Worm (Caenorhabditis elegans) whole organism, L4 larva: ENCODE measurements around the gene F10C2.3.
A peak's percentile ranks its signal among the peaks of the same experiment; 100 is the strongest.

Experiments used
- F26F4.8 ChIP-seq: fragments of 200-800 bp; sonication (Bioruptor generic); conservative IDR thresholded peaks from 2 replicates; pipeline ENCODE4 v1.3.6; 2022; ENCODE audit warnings: missing genetic modification characterization, missing compliant biosample characterization
- F44E2.7 ChIP-seq: fragments of 200-800 bp; sonication (Bioruptor generic); IDR thresholded peaks from 2 replicates; pipeline ENCODE4 v2.1.2; 2022; ENCODE audit warnings: missing genetic modification characterization, missing compliant biosample characterization
- T26A8.4 ChIP-seq: fragments of 200-800 bp; sonication (Bioruptor generic); IDR thresholded peaks from 2 replicates; pipeline ENCODE4 v1.3.6; 2022; ENCODE audit warnings: missing genetic modification characterization, missing compliant biosample characterization
- Y105C5A.15 ChIP-seq: fragments of 200-800 bp; sonication (Bioruptor generic); IDR thresholded peaks from 2 replicates; pipeline ENCODE4 v1.3.6; 2022; ENCODE audit warnings: missing genetic modification characterization, missing compliant biosample characterization
- Y5F2A.4 ChIP-seq: fragments of 200-800 bp; sonication (Bioruptor generic); optimal IDR thresholded peaks from 2 replicates; lab custom pipeline; 2018; ENCODE audit warnings: mild to moderate bottlenecking, missing genetic modification characterization, missing compliant biosample characterization
- ZK546.5 ChIP-seq, 2 experiments: sonication (generic microtip); optimal IDR thresholded peaks; 2 replicates each; lab custom pipeline; 2017; ENCODE audit warnings: missing biosample characterization in 2 of 2, missing genetic modification characterization in 2 of 2
- aha-1 ChIP-seq: fragments of 150-350 bp; peaks from one replicate; lab custom pipeline; 2014; ENCODE audit warnings: missing biosample characterization, missing genetic modification characterization
- attf-4 ChIP-seq: sonication (generic microtip); optimal IDR thresholded peaks from 3 replicates; lab custom pipeline; 2017; ENCODE audit warnings: missing biosample characterization, missing genetic modification characterization
- ceh-28 ChIP-seq: fragments of 150-350 bp; optimal IDR thresholded peaks from 2 replicates; lab custom pipeline; 2014; ENCODE audit warnings: missing biosample characterization, missing genetic modification reagents, missing genetic modification characterization
- ces-1 ChIP-seq: fragments of 150-350 bp; sonication (generic microtip); optimal IDR thresholded peaks from 4 replicates; lab custom pipeline; 2014; ENCODE audit warnings: missing biosample characterization, missing genetic modification reagents, missing genetic modification characterization
- daf-8 ChIP-seq: fragments of 200-800 bp; sonication (Bioruptor generic); IDR thresholded peaks from 2 replicates; pipeline ENCODE4 v1.3.6; 2022; ENCODE audit warnings: missing genetic modification characterization, missing compliant biosample characterization
- dmd-8 ChIP-seq: fragments of 200-800 bp; sonication (Bioruptor generic); IDR thresholded peaks from 2 replicates; pipeline ENCODE4 v1.3.6; 2022; ENCODE audit warnings: missing genetic modification characterization, missing compliant biosample characterization
- dmd-9 ChIP-seq: fragments of 200-800 bp; sonication (Bioruptor generic); IDR thresholded peaks from 2 replicates; pipeline ENCODE4 v1.3.6; 2022; ENCODE audit warnings: missing genetic modification reagents, missing genetic modification characterization, missing compliant biosample characterization
- dpl-1 ChIP-seq: fragments of 150-350 bp; optimal IDR thresholded peaks from 2 replicates; lab custom pipeline; 2014; ENCODE audit warnings: missing biosample characterization, missing genetic modification reagents, missing genetic modification characterization
- dve-1 ChIP-seq: sonication (generic microtip); optimal IDR thresholded peaks from 2 replicates; lab custom pipeline; 2017; ENCODE audit warnings: antibody characterized with exemption, mild to moderate bottlenecking, missing genetic modification characterization, missing compliant biosample characterization; ENCODE audit not compliant: insufficient read depth
- egl-27 ChIP-seq: sonication (generic microtip); optimal IDR thresholded peaks from 3 replicates; lab custom pipeline; 2017; ENCODE audit warnings: missing biosample characterization, missing genetic modification reagents, missing genetic modification characterization
- fos-1 ChIP-seq: fragments of 150-350 bp; optimal IDR thresholded peaks from 2 replicates; lab custom pipeline; 2014; ENCODE audit warnings: missing biosample characterization, missing genetic modification characterization
- gei-8 ChIP-seq: fragments of 200-800 bp; sonication (Bioruptor generic); optimal IDR thresholded peaks from 2 replicates; lab custom pipeline; 2018; ENCODE audit warnings: mild to moderate bottlenecking, missing genetic modification characterization, missing compliant biosample characterization
- hlh-11 ChIP-seq: fragments of 200-800 bp; sonication (Bioruptor generic); optimal IDR thresholded peaks from 2 replicates; lab custom pipeline; 2018; ENCODE audit warnings: mild to moderate bottlenecking, missing genetic modification characterization, missing compliant biosample characterization
- jun-1 ChIP-seq: fragments of 150-350 bp; optimal IDR thresholded peaks from 2 replicates; lab custom pipeline; 2014; ENCODE audit warnings: missing biosample characterization, missing genetic modification reagents, missing genetic modification characterization
- lin-13 ChIP-seq: fragments of 150-350 bp; optimal IDR thresholded peaks from 2 replicates; lab custom pipeline; 2014; ENCODE audit warnings: missing biosample characterization, missing genetic modification reagents, missing genetic modification characterization
- madf-9 ChIP-seq: fragments of 200-800 bp; sonication (Bioruptor generic); conservative IDR thresholded peaks from 2 replicates; pipeline ENCODE4 v1.3.6; 2022; ENCODE audit warnings: missing genetic modification reagents, missing genetic modification characterization, missing compliant biosample characterization
- mdl-1 ChIP-seq, 2 experiments: fragments of 150-350 bp in 1 of 2; sonication (generic microtip) in 1 of 2; optimal IDR thresholded peaks; 2 replicates each; lab custom pipeline; 2014 to 2017; ENCODE audit warnings: missing biosample characterization in 2 of 2, missing genetic modification characterization in 2 of 2
- mes-2 ChIP-seq: sonication (generic microtip); optimal IDR thresholded peaks from 2 replicates; lab custom pipeline; 2016; ENCODE audit warnings: missing genotype, mild to moderate bottlenecking, missing genetic modification characterization, missing compliant biosample characterization; ENCODE audit not compliant: poor library complexity, severe bottlenecking
- nhr-10 ChIP-seq: fragments of 150-350 bp; optimal IDR thresholded peaks from 2 replicates; lab custom pipeline; 2014; ENCODE audit warnings: missing biosample characterization, missing genetic modification characterization
- nhr-28 ChIP-seq: fragments of 150-350 bp; optimal IDR thresholded peaks from 2 replicates; lab custom pipeline; 2014; ENCODE audit warnings: missing biosample characterization, missing genetic modification characterization
- nhr-41 ChIP-seq: fragments of 200-800 bp; sonication (Bioruptor generic); IDR thresholded peaks from 2 replicates; pipeline ENCODE4 v1.3.6; 2022; ENCODE audit warnings: missing genetic modification reagents, missing genetic modification characterization, missing compliant biosample characterization
- nhr-42 ChIP-seq: fragments of 200-800 bp; sonication (Bioruptor generic); IDR thresholded peaks from 2 replicates; pipeline ENCODE4 v1.3.6; 2022; ENCODE audit warnings: missing genetic modification characterization, missing compliant biosample characterization
- nhr-48 ChIP-seq: sonication (generic microtip); optimal IDR thresholded peaks from 2 replicates; lab custom pipeline; 2016; ENCODE audit warnings: mild to moderate bottlenecking, missing genetic modification characterization, missing compliant biosample characterization
- nhr-77 ChIP-seq: fragments of 150-350 bp; optimal IDR thresholded peaks from 2 replicates; lab custom pipeline; 2014; ENCODE audit warnings: missing biosample characterization, missing genetic modification characterization
- php-3 ChIP-seq: fragments of 200-800 bp; sonication (Bioruptor generic); IDR thresholded peaks from 2 replicates; pipeline ENCODE4 v1.3.6; 2022; ENCODE audit warnings: missing genetic modification reagents, missing genetic modification characterization, missing compliant biosample characterization
- pqm-1 ChIP-seq: sonication (generic microtip); optimal IDR thresholded peaks from 2 replicates; lab custom pipeline; 2017; ENCODE audit warnings: missing biosample characterization, missing genetic modification characterization
- skn-1 ChIP-seq: fragments of 150-350 bp; optimal IDR thresholded peaks from 2 replicates; lab custom pipeline; 2014; ENCODE audit warnings: missing biosample characterization, missing genetic modification characterization
- snpc-1.2 ChIP-seq: fragments of 200-800 bp; sonication (Bioruptor generic); IDR thresholded peaks from 2 replicates; pipeline ENCODE4 v1.3.6; 2022; ENCODE audit warnings: missing genetic modification reagents, missing genetic modification characterization, missing compliant biosample characterization
- spr-1 ChIP-seq: sonication (generic microtip); optimal IDR thresholded peaks from 2 replicates; lab custom pipeline; 2016; ENCODE audit warnings: mild to moderate bottlenecking, missing genetic modification characterization, missing compliant biosample characterization
- unc-130 ChIP-seq: sonication (generic microtip); optimal IDR thresholded peaks from 2 replicates; lab custom pipeline; 2016; ENCODE audit warnings: missing genetic modification reagents, missing genetic modification characterization, missing compliant biosample characterization
- unc-62 ChIP-seq, 3 experiments: fragments of 150-350 bp in 1 of 3; sonication (generic microtip); optimal IDR thresholded peaks in 2 of 3; peaks in 1 of 3; 1 replicate in 1 of 3; 2 replicates in 2 of 3; lab custom pipeline; 2014 to 2017; ENCODE audit warnings: missing biosample characterization in 3 of 3, missing genetic modification characterization in 3 of 3, missing genetic modification reagents in 3 of 3, missing genotype in 1 of 3
- vab-7 ChIP-seq: fragments of 200-800 bp; sonication (Bioruptor generic); IDR thresholded peaks from 2 replicates; pipeline ENCODE4 v1.3.6; 2022; ENCODE audit warnings: missing genetic modification reagents, missing genetic modification characterization, missing compliant biosample characterization
- zag-1 ChIP-seq: fragments of 150-350 bp; optimal IDR thresholded peaks from 2 replicates; lab custom pipeline; 2014; ENCODE audit warnings: missing biosample characterization, missing genetic modification characterization
- zfp-2 ChIP-seq: sonication (generic microtip); optimal IDR thresholded peaks from 2 replicates; lab custom pipeline; 2016; ENCODE audit warnings: mild to moderate bottlenecking, missing genetic modification characterization, missing compliant biosample characterization
- zip-11 ChIP-seq: fragments of 200-800 bp; sonication (Bioruptor generic); IDR thresholded peaks from 2 replicates; pipeline ENCODE4 v1.3.6; 2022; ENCODE audit warnings: missing genetic modification characterization, missing compliant biosample characterization
- ztf-7 ChIP-seq: fragments of 150-350 bp; optimal IDR thresholded peaks from 2 replicates; lab custom pipeline; 2014; ENCODE audit warnings: missing biosample characterization, missing genetic modification characterization

Gene F10C2.3

ce11 chrV:11993706-11994345 lies 26.3 kb upstream of the F10C2.3 start, which contains the start of the genes cyl-1 and C52E4.7 (continued):
- TF ChIP-seq dve-1 (tag; lab: Kevin White, UChicago) (peak; percentile 39), snpc-1.2 (GFP tag; lab: Robert Waterston, UW) (no peak)
- TF ChIP-seq, all 104 proteins: peak for 12

ce11 chrV:11995862-11996261 lies 24.3 kb upstream of the F10C2.3 start, which contains the start of gene C52E4.12:
TSS of gene C52E4.12 (plus strand) at chrV:11996162.
- no peak for TF ChIP-seq dmd-8 (GFP tag; lab: Robert Waterston, UW)
- TF ChIP-seq, all 104 proteins: peak for 0

- TF ChIP-seq egl-27 (tag; lab: Kevin White, UChicago) (no peak), hlh-11 (tag; lab: Kevin White, UChicago) (no peak), unc-130 (GFP tag; lab: Kevin White, UChicago) (no peak), zfp-2 (tag; lab: Kevin White, UChicago) (no peak), pqm-1 (tag; lab: Kevin White, UChicago) (no peak), dmd-9 (GFP tag; lab: Robert Waterston, UW) (no peak), aha-1 (tag; lab: Kevin White, UChicago) (peak; percentile 66), jun-1 (tag; lab: Kevin White, UChicago) (no peak)
Observed at ce11 chrV:11997403-11997802, 22.7 kb upstream of the F10C2.3 start.

ce11 chrV:12001747-12002456 lies 18.2 kb upstream of the F10C2.3 start, which contains the start of gene gcy-33:
TSS of gene gcy-33 (minus strand) at chrV:12001797.
- TF ChIP-seq ztf-7 (peak; percentile 84), zag-1 (tag; lab: Kevin White, UChicago) (no peak), attf-4 (tag; lab: Kevin White, UChicago) (no peak), skn-1 (tag; lab: Kevin White, UChicago) (no peak), snpc-1.2 (GFP tag; lab: Robert Waterston, UW) (peak; percentile 89), nhr-48 (tag; lab: Kevin White, UChicago) (peak; percentile 86), nhr-77 (tag; lab: Kevin White, UChicago) (peak; percentile 40), gei-8 (GFP tag; lab: Kevin White, UChicago) (peak; percentile 92), Y5F2A.4 (GFP tag; lab: Kevin White, UChicago) (peak; percentile 51), nhr-28 (tag; lab: Kevin White, UChicago) (peak; percentile 99), madf-9 (GFP tag; lab: Robert Waterston, UW) (peak; percentile 91), spr-1 (tag; lab: Kevin White, UChicago) (peak; percentile 75), dmd-8 (GFP tag; lab: Robert Waterston, UW) (peak; percentile 73; the same call in 1 of the 2 replicates), daf-8 (GFP tag; lab: Robert Waterston, UW) (no peak), F44E2.7 (peak; percentile 73; the same call in 1 of the 2 replicates), ZK546.5 (tag; optimal IDR thresholded peaks at IDR 0.05; lab: Kevin White, UChicago) (no peak), dpl-1 (GFP tag; lab: Kevin White, UChicago) (peak; percentile 58), hlh-11 (tag; lab: Kevin White, UChicago) (peak; percentile 84), php-3 (GFP tag; lab: Robert Waterston, UW) (peak; percentile 93), nhr-42 (peak; percentile 77), mdl-1 (tag; optimal IDR thresholded peaks at IDR 0.05; lab: Kevin White, UChicago) (peak; percentile 44 to 79), vab-7 (GFP tag; lab: Robert Waterston, UW) (peak; percentile 93), ces-1 (GFP tag; lab: Kevin White, UChicago) (no peak), unc-130 (GFP tag; lab: Kevin White, UChicago) (peak; percentile 63), unc-62 (GFP tag; optimal IDR thresholded peaks at IDR 0.05 in 1 of 2; lab: Kevin White, UChicago) (peak in 1 of 2 experiments; percentile 51), unc-62 (tag; optimal IDR thresholded peaks at IDR 0.05; lab: Kevin White, UChicago) (no peak), fos-1 (tag; lab: Kevin White, UChicago) (no peak), lin-13 (peak; percentile 66), zfp-2 (tag; lab: Kevin White, UChicago) (peak; percentile 67), mes-2 (tag; lab: Kevin White, UChicago) (peak; percentile 88), nhr-41 (GFP tag; lab: Robert Waterston, UW) (peak; percentile 83; the same call in 1 of the 2 replicates), Y105C5A.15 (GFP tag; lab: Robert Waterston, UW) (peak; percentile 89), F26F4.8 (GFP tag; lab: Robert Waterston, UW) (peak; percentile 83), T26A8.4 (GFP tag; lab: Robert Waterston, UW) (peak; percentile 92), nhr-10 (tag; lab: Kevin White, UChicago) (peak; percentile 78), ceh-28 (no peak), zip-11 (0 out of 2 replicates have a peak, but pooled peaks have one; percentile 34)
